Worm (Caenorhabditis elegans): ENCODE measurements around the gene srh-187.

ce11 chrV:7321915-7322314 is 17.8 kb downstream of the srh-187 start, which contains the start of gene F10G2.10:
- TF ChIP-seq ceh-36 (tag; optimal IDR thresholded peaks at IDR 0.05) (no peak), hmg-4 (GFP tag; optimal IDR thresholded peaks at IDR 0.05) (no peak), scrt-1 (GFP tag; IDR thresholded peaks at IDR 0.05) (no peak), flt-1 (GFP tag; IDR thresholded peaks at IDR 0.05) (no peak), ama-1 (optimal IDR thresholded peaks at IDR 0.05) (no peak)
